Comparison of ENCODE assay signal across 4 fruit fly cellular contexts in the genomic region with DNA sequence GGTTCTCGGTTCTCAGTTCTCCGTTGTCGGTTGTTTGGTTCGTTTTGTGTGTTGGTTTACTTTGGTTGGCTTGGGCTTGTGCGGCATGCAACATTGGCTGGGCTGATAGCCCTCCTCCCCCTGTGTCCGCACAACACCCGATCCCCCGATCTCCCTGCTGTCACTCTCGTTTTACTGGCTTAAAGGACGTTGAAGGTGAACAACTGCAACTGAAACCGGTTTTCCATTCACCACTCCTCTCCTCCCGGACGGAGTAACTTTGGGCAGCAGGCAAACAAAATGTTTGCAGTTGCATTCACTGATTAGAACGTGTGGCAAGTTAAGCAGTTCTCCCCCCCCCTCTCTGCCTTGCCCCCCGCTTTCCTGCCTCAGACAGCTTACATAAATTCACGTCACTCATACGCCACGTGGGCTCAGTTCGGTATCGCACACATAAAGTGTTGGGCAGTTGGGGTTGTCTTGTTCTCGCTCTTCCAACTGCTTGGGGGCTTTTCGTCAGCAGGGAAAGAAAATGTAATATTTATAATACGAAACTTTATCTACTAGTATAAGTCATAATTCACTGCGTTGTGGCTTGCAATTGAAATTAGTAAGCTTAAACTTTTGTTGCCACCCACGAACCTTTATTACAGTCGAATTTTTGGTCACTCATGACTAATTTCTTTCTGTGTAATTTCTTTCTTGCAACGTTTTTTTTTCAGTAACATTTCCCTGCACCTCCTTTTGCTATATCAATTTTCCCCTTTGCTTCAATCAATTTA.
TF ChIP-seq lines count a peak whose summit lies in the region.

No protein-coding gene starts in this region.

- no peak for TF ChIP-seq CTCF in whole organism, embryonic (GFP tag; optimal IDR thresholded peaks at IDR 0.05; lab: Kevin White, UChicago)

TF ChIP-seq in whole organism, embryonic, 481 proteins besides CTCF, POLR2A, EP300 and RAD21:
- TF ChIP-seq Pdp1 (GFP tag; optimal IDR thresholded peaks at IDR 0.05; lab: Kevin White, UChicago) (peak in 1 of 2 experiments; percentile 44), p53 (GFP tag; optimal IDR thresholded peaks at IDR 0.05; lab: Kevin White, UChicago) (no peak), sens (GFP tag; lab: Kevin White, UChicago) (peak; percentile 42), ranshi (GFP tag; IDR thresholded peaks at IDR 0.05; lab: Robert Waterston, UW) (no peak), Ets65A (GFP tag; lab: Kevin White, UChicago) (peak; percentile 30), CG7987 (GFP tag; optimal IDR thresholded peaks at IDR 0.05; lab: Kevin White, UChicago) (peak; percentile 11), crol (GFP tag; IDR thresholded peaks at IDR 0.05; lab: Robert Waterston, UW) (peak; percentile 78), nom (GFP tag; optimal IDR thresholded peaks at IDR 0.05; lab: Kevin White, UChicago) (peak; percentile 46), CG3847 (GFP tag; IDR thresholded peaks at IDR 0.05; lab: Robert Waterston, UW) (no peak), CG7372 (GFP tag; IDR thresholded peaks at IDR 0.05; lab: Robert Waterston, UW) (peak; percentile 65; the same call in 1 of the 2 replicates), kni (GFP tag; optimal IDR thresholded peaks at IDR 0.05; lab: Kevin White, UChicago) (peak; percentile 43), CG2199 (GFP tag; IDR thresholded peaks at IDR 0.05; lab: Robert Waterston, UW) (0 out of 3 replicates have a peak, but pooled peaks have one; percentile 9)

TF ChIP-seq in whole organism, prepupa, 60 proteins besides CTCF, POLR2A, EP300 and RAD21 (continues in another document):
- peak; percentile 40 for TF ChIP-seq cyc (GFP tag; optimal IDR thresholded peaks at IDR 0.05; lab: Kevin White, UChicago)
- TF ChIP-seq salr (GFP tag; optimal IDR thresholded peaks at IDR 0.05; lab: Kevin White, UChicago): peak in 1 of 2 experiments; percentile 14
- no peak for TF ChIP-seq fd85E (GFP tag; optimal IDR thresholded peaks at IDR 0.05; lab: Kevin White, UChicago)
- TF ChIP-seq Met (GFP tag; optimal IDR thresholded peaks at IDR 0.05; lab: Kevin White, UChicago): peak; percentile 33
- peak; percentile 85 for TF ChIP-seq Blimp-1 (GFP tag; optimal IDR thresholded peaks at IDR 0.05; lab: Kevin White, UChicago)
- no peak for TF ChIP-seq fkh (GFP tag; optimal IDR thresholded peaks at IDR 0.05; lab: Kevin White, UChicago)
- peak; percentile 57 for TF ChIP-seq CG3919 (GFP tag; optimal IDR thresholded peaks at IDR 0.05; lab: Kevin White, UChicago)
- TF ChIP-seq CG10631 (GFP tag; optimal IDR thresholded peaks at IDR 0.05; lab: Kevin White, UChicago): peak; percentile 46
- TF ChIP-seq CG1621 (tag; optimal IDR thresholded peaks at IDR 0.05; lab: Kevin White, UChicago): no peak
- TF ChIP-seq CG32006 (GFP tag; optimal IDR thresholded peaks at IDR 0.05; lab: Kevin White, UChicago): peak; percentile 17
- TF ChIP-seq CG11902 (GFP tag; optimal IDR thresholded peaks at IDR 0.05; lab: Kevin White, UChicago): no peak
- no peak for TF ChIP-seq CG8319 (GFP tag; optimal IDR thresholded peaks at IDR 0.05; lab: Kevin White, UChicago)
- TF ChIP-seq topi (GFP tag; optimal IDR thresholded peaks at IDR 0.05; lab: Kevin White, UChicago): peak; percentile 42
- TF ChIP-seq lz (GFP tag; optimal IDR thresholded peaks at IDR 0.05; lab: Kevin White, UChicago): peak; percentile 7
- TF ChIP-seq dsx (GFP tag; optimal IDR thresholded peaks at IDR 0.05; lab: Kevin White, UChicago; ENCODE audit: poor library complexity, severe bottlenecking): peak; percentile 64
- TF ChIP-seq Hr4 (GFP tag; optimal IDR thresholded peaks at IDR 0.05; lab: Kevin White, UChicago): peak; percentile 21
- TF ChIP-seq Smox (GFP tag; optimal IDR thresholded peaks at IDR 0.05; lab: Kevin White, UChicago): peak; percentile 35
- TF ChIP-seq Eip75B (GFP tag; optimal IDR thresholded peaks at IDR 0.05; lab: Kevin White, UChicago): no peak
- no peak for TF ChIP-seq CG34406 (GFP tag; optimal IDR thresholded peaks at IDR 0.05; lab: Kevin White, UChicago)
- TF ChIP-seq Eip78C (GFP tag; lab: Kevin White, UChicago): peak; percentile 15
- TF ChIP-seq CG8632 (GFP tag; optimal IDR thresholded peaks at IDR 0.05; lab: Kevin White, UChicago): peak; percentile 21
- no peak for TF ChIP-seq Sox15 (GFP tag; optimal IDR thresholded peaks at IDR 0.05; lab: Kevin White, UChicago)
- TF ChIP-seq eg (GFP tag; IDR thresholded peaks at IDR 0.05; lab: Robert Waterston, UW): no peak
- peak; percentile 7 for TF ChIP-seq CG31627 (GFP tag; optimal IDR thresholded peaks at IDR 0.05; lab: Kevin White, UChicago)

TF ChIP-seq in whole organism, pupa, 21 proteins besides CTCF, POLR2A, EP300 and RAD21:
- TF ChIP-seq CG8159 (tag; optimal IDR thresholded peaks at IDR 0.05; lab: Kevin White, UChicago) (peak; percentile 18), Pif1A (GFP tag; optimal IDR thresholded peaks at IDR 0.05; lab: Kevin White, UChicago) (peak; percentile 3), CG15710 (tag; optimal IDR thresholded peaks at IDR 0.05; lab: Kevin White, UChicago) (no peak), gl (tag; optimal IDR thresholded peaks at IDR 0.05; lab: Kevin White, UChicago) (no peak), D1 (tag; optimal IDR thresholded peaks at IDR 0.05; lab: Kevin White, UChicago) (no peak), CG34367 (tag; optimal IDR thresholded peaks at IDR 0.05; lab: Kevin White, UChicago) (no peak), CG10348 (GFP tag; IDR thresholded peaks at IDR 0.05; lab: Robert Waterston, UW) (no peak), CG4496 (GFP tag; IDR thresholded peaks at IDR 0.05; lab: Robert Waterston, UW) (no peak), Snoo (tag; optimal IDR thresholded peaks at IDR 0.05; lab: Kevin White, UChicago) (no peak), EcR (GFP tag; optimal IDR thresholded peaks at IDR 0.05; lab: Kevin White, UChicago) (peak; percentile 81), CG9948 (tag; optimal IDR thresholded peaks at IDR 0.05; lab: Kevin White, UChicago) (peak; percentile 32), Ets98B (GFP tag; IDR thresholded peaks at IDR 0.05; lab: Robert Waterston, UW) (no peak), CG32121 (GFP tag; IDR thresholded peaks at IDR 0.05; lab: Robert Waterston, UW) (no peak), CG12605 (GFP tag; IDR thresholded peaks at IDR 0.05; lab: Robert Waterston, UW) (no peak), Pif1B (GFP tag; optimal IDR thresholded peaks at IDR 0.05; lab: Kevin White, UChicago) (no peak), CG14655 (GFP tag; optimal IDR thresholded peaks at IDR 0.05; lab: Kevin White, UChicago) (peak; percentile 69), CG8301 (tag; optimal IDR thresholded peaks at IDR 0.05; lab: Kevin White, UChicago) (peak; percentile 42), CG17806 (tag; optimal IDR thresholded peaks at IDR 0.05; lab: Kevin White, UChicago) (peak; percentile 18), rn (GFP tag; IDR thresholded peaks at IDR 0.05; lab: Robert Waterston, UW) (no peak), fd96Ca (GFP tag; IDR thresholded peaks at IDR 0.05; lab: Robert Waterston, UW) (peak; percentile 49; the same call in 2 of the 3 replicates), CG13204 (GFP tag; optimal IDR thresholded peaks at IDR 0.05; lab: Kevin White, UChicago) (peak; percentile 23)
TF ChIP-seq in whole organism, pupa: peak in this region for 9.

TF ChIP-seq in whole organism, wandering third instar larva, 38 proteins besides CTCF, POLR2A, EP300 and RAD21:
- TF ChIP-seq rgr (GFP tag; optimal IDR thresholded peaks at IDR 0.05; lab: Kevin White, UChicago) (no peak), Myc (optimal IDR thresholded peaks at IDR 0.05; lab: Kevin White, UChicago) (no peak), Dfd (GFP tag; optimal IDR thresholded peaks at IDR 0.05; lab: Kevin White, UChicago) (no peak), fru (GFP tag; optimal IDR thresholded peaks at IDR 0.05; lab: Kevin White, UChicago) (peak; percentile 67), Jra (GFP tag; optimal IDR thresholded peaks at IDR 0.05; lab: Kevin White, UChicago) (no peak), Dif (GFP tag; optimal IDR thresholded peaks at IDR 0.05; lab: Kevin White, UChicago; ENCODE audit: partially characterized antibody) (peak; percentile 78), CrebA (GFP tag; optimal IDR thresholded peaks at IDR 0.05; lab: Kevin White, UChicago; ENCODE audit: borderline replicate concordance) (no peak), Mio (GFP tag; optimal IDR thresholded peaks at IDR 0.05; lab: Kevin White, UChicago) (no peak), lola (GFP tag; optimal IDR thresholded peaks at IDR 0.05; lab: Kevin White, UChicago) (no peak), pan (optimal IDR thresholded peaks at IDR 0.05; lab: Kevin White, UChicago) (no peak), usp (GFP tag; optimal IDR thresholded peaks at IDR 0.05; lab: Kevin White, UChicago) (no peak), dmrt93B (GFP tag; optimal IDR thresholded peaks at IDR 0.05; lab: Kevin White, UChicago) (no peak), tai (GFP tag; optimal IDR thresholded peaks at IDR 0.05; lab: Kevin White, UChicago) (no peak), sv (GFP tag; optimal IDR thresholded peaks at IDR 0.05; lab: Kevin White, UChicago) (no peak), dl (GFP tag; optimal IDR thresholded peaks at IDR 0.05; lab: Kevin White, UChicago; ENCODE audit: insufficient read depth in 1 of 2, partially characterized antibody in 2 of 2) (no peak), sage (GFP tag; optimal IDR thresholded peaks at IDR 0.05; lab: Kevin White, UChicago) (no peak), Rel (GFP tag; optimal IDR thresholded peaks at IDR 0.05; lab: Kevin White, UChicago) (no peak), Rel (tag; optimal IDR thresholded peaks at IDR 0.05; lab: Kevin White, UChicago) (no peak), OdsH (GFP tag; optimal IDR thresholded peaks at IDR 0.05; lab: Kevin White, UChicago) (no peak), brk (GFP tag; optimal IDR thresholded peaks at IDR 0.05; lab: Kevin White, UChicago) (no peak), GATAd (GFP tag; optimal IDR thresholded peaks at IDR 0.05; lab: Kevin White, UChicago) (no peak), Vsx2 (GFP tag; optimal IDR thresholded peaks at IDR 0.05; lab: Kevin White, UChicago; ENCODE audit: partially characterized antibody) (peak; percentile 81), dsf (GFP tag; optimal IDR thresholded peaks at IDR 0.05; lab: Kevin White, UChicago; ENCODE audit: borderline replicate concordance) (no peak)
